Worm (Caenorhabditis elegans): ENCODE data around the gene C38C5.1.

DNA sequence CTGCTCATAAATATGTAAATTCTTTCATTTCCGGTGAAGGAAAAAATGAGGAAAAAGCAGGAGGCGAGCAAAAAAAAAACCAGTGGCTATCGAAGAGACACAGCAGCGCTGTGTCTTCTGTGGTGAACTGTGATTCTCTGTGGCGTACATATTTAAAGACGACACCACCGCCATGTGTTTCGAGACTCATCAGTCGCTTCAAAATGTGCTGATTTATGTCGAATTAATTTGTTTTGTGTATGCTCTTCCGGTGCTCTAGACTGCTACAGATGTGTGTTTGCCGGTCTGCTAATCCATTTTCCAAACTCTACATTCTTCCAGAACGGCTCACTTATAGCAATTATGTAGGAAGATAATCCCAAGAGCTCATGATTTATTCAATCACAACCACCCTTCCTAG, 7.6 kb downstream of the C38C5.1 start:
- no peak for TF ChIP-seq klf-2 (GFP tag; conservative IDR thresholded peaks at IDR 0.05)
- no peak for TF ChIP-seq med-1 (GFP tag; optimal IDR thresholded peaks at IDR 0.05; ENCODE audit: insufficient read depth)
- no peak for TF ChIP-seq ztf-29 (GFP tag; IDR thresholded peaks at IDR 0.05)
- no peak for TF ChIP-seq tab-1 (GFP tag; IDR thresholded peaks at IDR 0.05)
- TF ChIP-seq flt-1 (GFP tag; IDR thresholded peaks at IDR 0.05), result no peak
- no peak for TF ChIP-seq cog-1 (tag; optimal IDR thresholded peaks at IDR 0.05)
- TF ChIP-seq T22C8.4 (GFP tag; IDR thresholded peaks at IDR 0.05), result no peak
- TF ChIP-seq ref-1 (GFP tag; conservative IDR thresholded peaks at IDR 0.05), result no peak
